Worm (Caenorhabditis elegans) whole organism, early embryonic: ENCODE data around the gene R08D7.7.

Experiments used
- B0310.2 ChIP-seq: sonication (generic microtip); optimal IDR thresholded peaks from 2 replicates; lab custom pipeline; 2016; ENCODE audit warnings: mild to moderate bottlenecking, missing genetic modification characterization, missing compliant biosample characterization
- F13C5.2 ChIP-seq: sonication (generic microtip); optimal IDR thresholded peaks from 2 replicates; lab custom pipeline; 2017; ENCODE audit warnings: mild to moderate bottlenecking, missing genetic modification characterization, inconsistent platforms, missing compliant biosample characterization
- aly-1 ChIP-seq: sonication (generic microtip); optimal IDR thresholded peaks from 2 replicates; lab custom pipeline; 2016; ENCODE audit warnings: missing genetic modification characterization, missing compliant biosample characterization
- ama-1 ChIP-seq: fragments of 150-350 bp; optimal IDR thresholded peaks from 2 replicates; lab custom pipeline; 2014
- ceh-36 ChIP-seq: sonication (generic microtip); optimal IDR thresholded peaks from 2 replicates; lab custom pipeline; 2016; ENCODE audit warnings: missing genetic modification characterization, inconsistent platforms, missing compliant biosample characterization
- flt-1 ChIP-seq: fragments of 200-800 bp; sonication (Bioruptor generic); IDR thresholded peaks from 2 replicates; pipeline ENCODE4 v1.3.6; 2022; ENCODE audit warnings: missing genetic modification characterization, missing compliant biosample characterization
- hmg-4 ChIP-seq: fragments of 200-800 bp; sonication (Bioruptor generic); optimal IDR thresholded peaks from 2 replicates; lab custom pipeline; 2018; ENCODE audit warnings: mild to moderate bottlenecking, missing genetic modification characterization, missing compliant biosample characterization
- hnd-1 ChIP-seq: sonication (generic microtip); optimal IDR thresholded peaks from 2 replicates; lab custom pipeline; 2016; ENCODE audit warnings: missing genetic modification characterization, missing compliant biosample characterization
- scrt-1 ChIP-seq: fragments of 200-800 bp; sonication (Bioruptor generic); IDR thresholded peaks from 2 replicates; pipeline ENCODE4 v1.3.6; 2022; ENCODE audit warnings: missing genetic modification characterization, missing compliant biosample characterization
- sea-1 ChIP-seq: fragments of 200-800 bp; sonication (Bioruptor generic); conservative IDR thresholded peaks from 2 replicates; pipeline ENCODE4 v1.3.6; 2022; ENCODE audit warnings: missing genetic modification characterization, missing compliant biosample characterization
- tbx-11 ChIP-seq: fragments of 200-800 bp; sonication (Bioruptor generic); IDR thresholded peaks from 2 replicates; pipeline ENCODE4 v1.3.6; 2022; ENCODE audit warnings: missing genetic modification characterization, missing compliant biosample characterization
- tbx-37 ChIP-seq: fragments of 200-800 bp; sonication (Bioruptor generic); conservative IDR thresholded peaks from 2 replicates; pipeline ENCODE4 v1.3.6; 2022; ENCODE audit warnings: missing genetic modification reagents, missing genetic modification characterization, missing compliant biosample characterization
- tra-4 ChIP-seq: sonication (generic microtip); optimal IDR thresholded peaks from 2 replicates; lab custom pipeline; 2017; ENCODE audit warnings: missing genetic modification characterization, missing compliant biosample characterization

- TF ChIP-seq tra-4 (tag; lab: Kevin White, UChicago) (no peak), ama-1 (lab: Kevin White, UChicago) (no peak), tbx-37 (GFP tag; lab: Robert Waterston, UW) (no peak), B0310.2 (tag; lab: Kevin White, UChicago) (no peak), flt-1 (GFP tag; lab: Robert Waterston, UW) (no peak), ceh-36 (no peak), hnd-1 (no peak), sea-1 (no peak), F13C5.2 (tag; lab: Kevin White, UChicago) (no peak), scrt-1 (no peak), hmg-4 (no peak), tbx-11 (GFP tag; lab: Robert Waterston, UW) (no peak), aly-1 (tag; lab: Kevin White, UChicago) (no peak)
These were observed 4.4 kb upstream of the R08D7.7 start for ce11 chrIII:8985461-8985860.
